Fruit fly (Drosophila melanogaster): Measurements from ENCODE around the gene Vps2.
A peak's percentile ranks its signal among the peaks of the same experiment; 100 is the strongest.

DNA sequence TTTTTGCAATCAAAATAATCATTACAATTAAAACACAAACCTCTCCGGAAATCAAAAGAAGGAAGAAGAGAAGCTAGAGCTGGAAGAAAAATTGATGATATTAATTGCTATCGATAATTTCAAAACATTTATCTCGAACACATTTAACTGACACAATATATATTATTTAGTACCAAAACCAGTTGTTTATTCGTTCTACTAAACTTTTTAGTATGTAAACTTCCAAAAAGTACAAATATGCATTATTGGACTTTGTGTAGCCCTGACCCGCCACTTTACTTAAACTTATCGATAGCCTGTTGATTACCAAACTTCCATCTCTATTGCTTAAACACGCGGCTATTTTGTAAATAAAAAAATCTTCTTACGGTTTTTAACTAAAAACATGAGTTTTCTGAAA, 6.6 kb downstream of the Vps2 start, which contains the start of the genes RpL34a and Trmt61:
- TF ChIP-seq Mnt (GFP tag; optimal IDR thresholded peaks at IDR 0.05) (peak; percentile 89), pad (GFP tag; optimal IDR thresholded peaks at IDR 0.05) (peak; percentile 73)

Measured in whole organism, adult.